Worm (Caenorhabditis elegans) whole organism, L1 larva: Measurements from ENCODE around the gene F40B5.2.

ENCODE experiments used
- aly-2 ChIP-seq: fragments of 150-350 bp; optimal IDR thresholded peaks from 2 replicates; lab custom pipeline; 2014; ENCODE audit warnings: missing biosample characterization, missing genetic modification characterization
- ceh-82 ChIP-seq, 3 experiments: fragments of 150-350 bp in 1 of 3; sonication (generic microtip) in 2 of 3; optimal IDR thresholded peaks; 2 replicates each; lab custom pipeline; 2014 to 2017; ENCODE audit warnings: missing biosample characterization in 3 of 3, missing genetic modification characterization in 3 of 3
- egl-27 ChIP-seq, 2 experiments: fragments of 150-350 bp in 1 of 2; sonication (generic microtip); optimal IDR thresholded peaks; 3 replicates each; lab custom pipeline; 2017 to 2018; ENCODE audit warnings: missing biosample characterization in 2 of 2, missing genetic modification characterization in 2 of 2, missing genetic modification reagents in 2 of 2
- nhr-28 ChIP-seq: fragments of 150-350 bp; optimal IDR thresholded peaks from 2 replicates; lab custom pipeline; 2014; ENCODE audit warnings: missing biosample characterization, missing genetic modification characterization

ce11 chrX:8406815-8407214, 39.2 kb downstream of the F40B5.2 start:
- no peak for TF ChIP-seq egl-27 (tag; optimal IDR thresholded peaks at IDR 0.05; lab: Kevin White, UChicago)
- no peak for TF ChIP-seq aly-2 (tag; lab: Kevin White, UChicago)
- TF ChIP-seq nhr-28 (tag; lab: Kevin White, UChicago) = no peak
- no peak for TF ChIP-seq ceh-82 (tag; optimal IDR thresholded peaks at IDR 0.05; lab: Kevin White, UChicago)
